Fruit fly (Drosophila melanogaster) whole organism, embryonic: ENCODE measurements around the gene CG33160.

Experiments
- Adf1 ChIP-seq: fragments of 200-800 bp; sonication (Bioruptor generic); IDR thresholded peaks from 2 replicates; pipeline ENCODE4 v1.3.6; 2022; ENCODE audit warnings: missing biosample characterization, missing genetic modification characterization
- B-H1 ChIP-seq: fragments of 200-800 bp; sonication (Bioruptor generic); IDR thresholded peaks from 3 replicates; pipeline ENCODE4 v1.3.6; 2022; ENCODE audit warnings: missing biosample characterization, missing genetic modification characterization
- CG11695 ChIP-seq: fragments of 200-800 bp; sonication (Bioruptor generic); IDR thresholded peaks from 3 replicates; pipeline ENCODE4 v1.3.6; 2022; ENCODE audit warnings: missing biosample characterization, missing genetic modification characterization
- CG12659 ChIP-seq: fragments of 200-800 bp; sonication (Bioruptor generic); optimal IDR thresholded peaks from 3 replicates; lab custom pipeline; 2017; ENCODE audit warnings: mild to moderate bottlenecking, missing biosample characterization, missing genetic modification reagents, missing genetic modification characterization
- CG14014 ChIP-seq: fragments of 200-800 bp; sonication (Bioruptor generic); IDR thresholded peaks from 2 replicates; pipeline ENCODE4 v1.3.6; 2022; ENCODE audit warnings: missing biosample characterization, missing genetic modification characterization
- CG15601 ChIP-seq: fragments of 200-800 bp; sonication (Bioruptor generic); optimal IDR thresholded peaks from 3 replicates; lab custom pipeline; 2019; ENCODE audit warnings: missing biosample characterization, mild to moderate bottlenecking, missing genetic modification characterization, moderate library complexity
- CG17359 ChIP-seq: fragments of 200-800 bp; sonication (Bioruptor generic); optimal IDR thresholded peaks from 3 replicates; lab custom pipeline; 2018; ENCODE audit warnings: missing biosample characterization, mild to moderate bottlenecking, missing genetic modification characterization, moderate library complexity
- CG17361 ChIP-seq: fragments of 200-800 bp; sonication (Bioruptor generic); IDR thresholded peaks from 3 replicates; pipeline ENCODE4 v1.3.6; 2022; ENCODE audit warnings: missing biosample characterization, missing genetic modification characterization
- CG17912 ChIP-seq: fragments of 200-800 bp; sonication (Bioruptor generic); optimal IDR thresholded peaks from 2 replicates; lab custom pipeline; 2018; ENCODE audit warnings: missing biosample characterization, mild to moderate bottlenecking, missing genetic modification characterization
- CG18011 ChIP-seq: fragments of 200-800 bp; sonication (Bioruptor generic); optimal IDR thresholded peaks from 2 replicates; lab custom pipeline; 2017; ENCODE audit warnings: missing biosample characterization, missing genetic modification characterization, mild to moderate bottlenecking, moderate library complexity, missing genotype
- CG2199 ChIP-seq: fragments of 200-800 bp; sonication (Bioruptor generic); IDR thresholded peaks from 3 replicates; pipeline ENCODE4 v1.3.6; 2022; ENCODE audit warnings: missing biosample characterization, missing genetic modification characterization
- CG2889 ChIP-seq: fragments of 200-800 bp; sonication (Bioruptor generic); IDR thresholded peaks from 3 replicates; pipeline ENCODE4 v1.3.6; 2022; ENCODE audit warnings: missing biosample characterization, missing genetic modification characterization
- CG31224 ChIP-seq: fragments of 200-800 bp; sonication (Bioruptor generic); IDR thresholded peaks from 2 replicates; pipeline ENCODE4 v1.3.6; 2022; ENCODE audit warnings: missing biosample characterization, missing genetic modification characterization
- CG33213 ChIP-seq: fragments of 200-800 bp; sonication (Bioruptor generic); optimal IDR thresholded peaks from 3 replicates; lab custom pipeline; 2016; ENCODE audit warnings: missing biosample characterization, missing genetic modification characterization
- CG3407 ChIP-seq: fragments of 200-800 bp; sonication (Bioruptor generic); optimal IDR thresholded peaks from 2 replicates; lab custom pipeline; 2018; ENCODE audit warnings: missing biosample characterization, mild to moderate bottlenecking, missing genetic modification characterization
- CG34376 ChIP-seq: fragments of 200-800 bp; sonication (Bioruptor generic); optimal IDR thresholded peaks from 2 replicates; lab custom pipeline; 2018; ENCODE audit warnings: missing biosample characterization, mild to moderate bottlenecking, missing genetic modification characterization
- CG3726 ChIP-seq: fragments of 200-800 bp; sonication (Bioruptor generic); IDR thresholded peaks from 3 replicates; pipeline ENCODE4, ENCODE4 v1.3.6; 2022; ENCODE audit warnings: missing biosample characterization, missing genetic modification characterization
- CG4820 ChIP-seq: fragments of 200-800 bp; sonication (Bioruptor generic); optimal IDR thresholded peaks from 3 replicates; lab custom pipeline; 2016; ENCODE audit warnings: missing biosample characterization, missing genetic modification characterization
- CG6175 ChIP-seq: fragments of 200-800 bp; sonication (Bioruptor generic); IDR thresholded peaks from 3 replicates; pipeline ENCODE4 v1.3.6; 2022; ENCODE audit warnings: missing biosample characterization, missing genetic modification characterization
- CG7928 ChIP-seq: fragments of 200-800 bp; sonication (Bioruptor generic); optimal IDR thresholded peaks from 2 replicates; lab custom pipeline; 2017; ENCODE audit warnings: missing biosample characterization, mild to moderate bottlenecking, missing genetic modification characterization
- CG7963 ChIP-seq: fragments of 200-800 bp; sonication (Bioruptor generic); IDR thresholded peaks from 3 replicates; pipeline ENCODE4 v1.3.6; 2022; ENCODE audit warnings: missing biosample characterization, missing genetic modification characterization; ENCODE audit not compliant: partially characterized antibody
- CG9932 ChIP-seq: fragments of 200-800 bp; sonication (Bioruptor generic); IDR thresholded peaks from 2 replicates; pipeline ENCODE4 v1.3.6; 2022; ENCODE audit warnings: missing biosample characterization, missing genetic modification characterization
- CrebB ChIP-seq: fragments of 200-800 bp; sonication (Bioruptor generic); optimal IDR thresholded peaks from 3 replicates; lab custom pipeline; 2018; ENCODE audit warnings: missing biosample characterization, mild to moderate bottlenecking, missing genetic modification characterization
- D19A ChIP-seq: fragments of 200-800 bp; optimal IDR thresholded peaks from 3 replicates; lab custom pipeline; 2019; ENCODE audit warnings: missing biosample characterization, mild to moderate bottlenecking, missing genetic modification characterization, moderate library complexity
- D19B ChIP-seq: fragments of 200-800 bp; sonication (Bioruptor generic); optimal IDR thresholded peaks from 2 replicates; lab custom pipeline; 2017; ENCODE audit warnings: missing biosample characterization, mild to moderate bottlenecking, missing genetic modification characterization
- Ets65A ChIP-seq: fragments of 200-800 bp; sonication (Bioruptor generic); peaks from one replicate; lab custom pipeline; 2016; ENCODE audit warnings: missing biosample characterization, missing genetic modification characterization
- Hey ChIP-seq: fragments of 200-800 bp; sonication (Bioruptor generic); optimal IDR thresholded peaks from 3 replicates; lab custom pipeline; 2018; ENCODE audit warnings: missing biosample characterization, mild to moderate bottlenecking, missing genetic modification characterization
- HmgZ ChIP-seq: fragments of 200-800 bp; sonication (Bioruptor generic); optimal IDR thresholded peaks from 2 replicates; lab custom pipeline; 2018; ENCODE audit warnings: missing biosample characterization, mild to moderate bottlenecking, missing genetic modification characterization
- Meics ChIP-seq: fragments of 200-800 bp; sonication (Bioruptor generic); optimal IDR thresholded peaks from 2 replicates; lab custom pipeline; 2017; ENCODE audit warnings: missing biosample characterization, mild to moderate bottlenecking, missing genetic modification characterization
- Nf-YC ChIP-seq: fragments of 200-800 bp; optimal IDR thresholded peaks from 3 replicates; lab custom pipeline; 2019; ENCODE audit warnings: missing biosample characterization, mild to moderate bottlenecking, missing genetic modification characterization, moderate library complexity
- Optix ChIP-seq: fragments of 200-800 bp; sonication (Bioruptor generic); IDR thresholded peaks from 3 replicates; pipeline ENCODE4 v1.3.6; 2022; ENCODE audit warnings: missing biosample characterization, missing genetic modification characterization
- Ravus ChIP-seq: fragments of 200-800 bp; sonication (Bioruptor generic); IDR thresholded peaks from 2 replicates; pipeline ENCODE4 v1.3.6; 2022; ENCODE audit warnings: missing biosample characterization, missing genetic modification characterization
- Taf1 ChIP-seq: fragments of 200-800 bp; sonication (Bioruptor generic); IDR thresholded peaks from 2 replicates; pipeline ENCODE4 v1.3.6; 2022; ENCODE audit warnings: missing biosample characterization, missing genetic modification characterization
- br ChIP-seq: fragments of >200 bp; optimal IDR thresholded peaks from 2 replicates; lab custom pipeline; 2017
- cas ChIP-seq: fragments of 200-800 bp; sonication (Bioruptor generic); IDR thresholded peaks from 2 replicates; pipeline ENCODE4 v1.3.6; 2022; ENCODE audit warnings: missing biosample characterization, missing genetic modification characterization
- caup ChIP-seq: fragments of 200-800 bp; sonication (Bioruptor generic); optimal IDR thresholded peaks from 3 replicates; lab custom pipeline; 2017; ENCODE audit warnings: missing biosample characterization, mild to moderate bottlenecking, missing genetic modification characterization, moderate library complexity; ENCODE audit not compliant: severe bottlenecking
- dpn ChIP-seq, 2 experiments: fragments of 200-800 bp; sonication (Bioruptor generic); optimal IDR thresholded peaks; 3 replicates each; lab custom pipeline; 2016; ENCODE audit warnings: missing biosample characterization in 2 of 2, missing genetic modification characterization in 2 of 2
- gsb ChIP-seq: fragments of 200-800 bp; sonication (Bioruptor generic); IDR thresholded peaks from 2 replicates; pipeline ENCODE4 v1.3.6; 2022; ENCODE audit warnings: missing biosample characterization, missing genetic modification characterization
- gsb-n ChIP-seq: fragments of 200-800 bp; sonication (Bioruptor generic); optimal IDR thresholded peaks from 3 replicates; lab custom pipeline; 2018; ENCODE audit warnings: missing biosample characterization, mild to moderate bottlenecking, missing genetic modification characterization
- oc ChIP-seq: fragments of 200-800 bp; sonication (Bioruptor generic); optimal IDR thresholded peaks from 2 replicates; lab custom pipeline; 2018; ENCODE audit warnings: missing biosample characterization, mild to moderate bottlenecking, missing genetic modification characterization, moderate library complexity
- org-1 ChIP-seq: fragments of 200-800 bp; sonication (Bioruptor generic); optimal IDR thresholded peaks from 2 replicates; lab custom pipeline; 2017; ENCODE audit warnings: missing biosample characterization, missing genetic modification characterization
- pan ChIP-seq, 4 experiments: fragments of >200 bp in 3 of 4; fragments of 200-800 bp in 1 of 4; sonication (Bioruptor generic) in 1 of 4; optimal IDR thresholded peaks in 3 of 4; IDR thresholded peaks in 1 of 4; 2 replicates each; pipeline versions ENCODE4 v1.3.6 to Lab custom; 2017 to 2022; ENCODE audit warnings: missing biosample characterization in 2 of 4, missing genetic modification characterization in 2 of 4, mixed read lengths in 1 of 4
- phol ChIP-seq: fragments of 200-800 bp; sonication (Bioruptor generic); optimal IDR thresholded peaks from 3 replicates; lab custom pipeline; 2018; ENCODE audit warnings: missing biosample characterization, mild to moderate bottlenecking, missing genetic modification characterization, moderate library complexity
- pum ChIP-seq: fragments of 200-800 bp; sonication (Bioruptor generic); optimal IDR thresholded peaks from 2 replicates; lab custom pipeline; 2016; ENCODE audit warnings: missing biosample characterization, missing genetic modification characterization
- pzg ChIP-seq: fragments of 200-800 bp; sonication (Bioruptor generic); optimal IDR thresholded peaks from 3 replicates; lab custom pipeline; 2018; ENCODE audit warnings: missing biosample characterization, mild to moderate bottlenecking, missing genetic modification characterization, moderate library complexity
- repo ChIP-seq: fragments of 200-800 bp; sonication (Bioruptor generic); optimal IDR thresholded peaks from 2 replicates; lab custom pipeline; 2016; ENCODE audit warnings: missing biosample characterization, missing genetic modification characterization
- sens ChIP-seq: fragments of 200-800 bp; sonication (Bioruptor generic); peaks from one replicate; lab custom pipeline; 2016; ENCODE audit warnings: missing biosample characterization, missing genetic modification characterization
- shn ChIP-seq: fragments of 200-800 bp; sonication (Bioruptor generic); optimal IDR thresholded peaks from 3 replicates; lab custom pipeline; 2016; ENCODE audit warnings: missing biosample characterization, missing genetic modification characterization
- sim ChIP-seq: fragments of 200-800 bp; sonication (Bioruptor generic); IDR thresholded peaks from 2 replicates; pipeline ENCODE4 v1.3.6; 2022; ENCODE audit warnings: missing biosample characterization, missing genetic modification characterization
- tna ChIP-seq: fragments of 200-800 bp; sonication (Bioruptor generic); IDR thresholded peaks from 2 replicates; pipeline ENCODE4 v1.3.6; 2022; ENCODE audit warnings: missing biosample characterization, missing genetic modification characterization; ENCODE audit not compliant: partially characterized antibody
- usp ChIP-seq: fragments of >200 bp; optimal IDR thresholded peaks from 2 replicates; lab custom pipeline; 2017; ENCODE audit warnings: missing biosample characterization, missing genetic modification characterization

Gene CG33160

DNA sequence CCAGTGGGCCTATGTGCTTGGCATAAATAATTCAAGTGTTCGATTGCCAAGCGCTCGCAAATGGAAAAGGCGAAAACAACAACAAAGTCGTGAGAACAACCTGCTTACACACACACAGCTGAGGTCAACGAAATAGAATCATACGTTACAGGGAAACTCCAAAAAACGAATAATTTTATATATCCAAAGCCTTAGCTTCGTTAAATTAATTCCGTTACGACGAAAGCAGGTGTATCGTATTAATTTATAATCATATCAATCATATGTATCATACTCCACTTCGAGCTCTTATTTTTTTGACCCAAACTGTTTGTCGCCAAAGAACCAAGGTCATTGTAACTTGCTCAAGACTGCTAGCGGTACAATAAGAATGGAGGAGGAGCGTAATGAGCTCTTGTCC is 26.7 kb downstream of the CG33160 start (continued):
- TF ChIP-seq CG7963 (GFP tag; lab: Robert Waterston, UW) (no peak), org-1 (GFP tag; lab: Kevin White, UChicago) (peak; percentile 83), cas (GFP tag; lab: Robert Waterston, UW) (peak; percentile 83), CG3407 (peak; percentile 66), Hey (tag; lab: Kevin White, UChicago) (no peak), CG17359 (tag; lab: Kevin White, UChicago) (no peak), CrebB (peak; percentile 70), CG33213 (peak; percentile 80), CG2889 (GFP tag; lab: Robert Waterston, UW) (peak; percentile 48; the same call in 1 of the 3 replicates), CG34376 (peak; percentile 59), D19A (no peak), CG4820 (GFP tag; lab: Kevin White, UChicago) (peak; percentile 87), CG31224 (GFP tag; lab: Robert Waterston, UW) (peak; percentile 82), CG6175 (GFP tag; lab: Robert Waterston, UW) (peak; percentile 78), Meics (GFP tag; lab: Kevin White, UChicago) (peak; percentile 93), HmgZ (tag; lab: Kevin White, UChicago) (peak; percentile 85), B-H1 (GFP tag; lab: Robert Waterston, UW) (peak; percentile 90), dpn (GFP tag; optimal IDR thresholded peaks at IDR 0.05; lab: Kevin White, UChicago) (peak; percentile 85 to 89), Taf1 (GFP tag; lab: Robert Waterston, UW) (peak; percentile 82), CG11695 (GFP tag; lab: Robert Waterston, UW) (peak; percentile 94), pzg (GFP tag; lab: Kevin White, UChicago) (peak; percentile 1), repo (GFP tag; lab: Kevin White, UChicago) (peak; percentile 80), tna (GFP tag; lab: Robert Waterston, UW) (no peak), D19B (peak; percentile 83), CG14014 (peak; percentile 89), Adf1 (GFP tag; lab: Robert Waterston, UW) (peak; percentile 41; the same call in 1 of the 2 replicates), CG7928 (peak; percentile 51), caup (GFP tag; lab: Kevin White, UChicago) (peak; percentile 86), phol (tag; lab: Kevin White, UChicago) (peak; percentile 87), CG2199 (peak; percentile 77; the same call in 1 of the 3 replicates), pum (peak; percentile 77), CG15601 (tag; lab: Kevin White, UChicago) (no peak), br (lab: Kevin White, UChicago) (no peak), pan (optimal IDR thresholded peaks at IDR 0.05; lab: Kevin White, UChicago) (no peak), pan (GFP tag; optimal IDR thresholded peaks at IDR 0.05 in 1 of 2, IDR thresholded peaks at IDR 0.05 in 1 of 2) (peak in 1 of 2 experiments; percentile 92), gsb (peak; percentile 88), sim (GFP tag; lab: Robert Waterston, UW) (peak; percentile 78), Nf-YC (tag; lab: Kevin White, UChicago) (no peak), CG18011 (peak; percentile 69), Ets65A (GFP tag; lab: Kevin White, UChicago) (peak; percentile 86), CG17361 (GFP tag; lab: Robert Waterston, UW) (no peak; the same call in 2 of the 3 replicates), Ravus (GFP tag; lab: Robert Waterston, UW) (peak; percentile 53), CG9932 (GFP tag; lab: Robert Waterston, UW) (peak; percentile 70), CG12659 (GFP tag; lab: Kevin White, UChicago) (peak; percentile 81), sens (GFP tag; lab: Kevin White, UChicago) (peak; percentile 97), Optix (GFP tag; lab: Robert Waterston, UW) (peak; percentile 78), shn (GFP tag; lab: Kevin White, UChicago) (peak; percentile 43), oc (no peak), gsb-n (tag; lab: Kevin White, UChicago) (peak; percentile 83), usp (GFP tag; lab: Kevin White, UChicago) (no peak), CG17912 (GFP tag; lab: Kevin White, UChicago) (no peak), CG3726 (peak; percentile 85)
